Fruit fly (Drosophila melanogaster) S2 (cell line): ENCODE measurements around the gene synr.

ENCODE experiments used
- CG8478 ChIP-seq: fragments of >200 bp; optimal IDR thresholded peaks from 2 replicates; lab custom pipeline; 2018
- CTCF ChIP-seq, 2 experiments: fragments of >200 bp; optimal IDR thresholded peaks; 2 replicates each; lab custom pipeline; 2018

DNA sequence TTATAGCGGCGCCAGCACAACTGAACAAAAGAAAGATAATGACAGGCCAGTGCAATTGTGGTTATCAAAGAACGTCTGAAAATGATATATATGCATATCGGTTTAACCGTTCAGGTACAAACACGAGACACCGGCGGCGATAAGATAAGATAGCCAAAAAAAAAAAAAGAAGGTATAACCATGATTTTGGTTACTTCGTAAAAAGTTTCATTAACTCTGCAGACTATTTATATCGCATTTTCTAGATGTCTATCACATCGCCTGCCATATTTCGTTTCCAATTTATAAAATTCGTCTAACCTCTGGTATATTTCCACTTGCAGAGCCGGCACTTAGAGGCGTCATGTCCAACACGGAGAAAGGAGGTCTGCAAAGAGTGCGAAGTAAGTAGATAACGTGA is 48.9 kb upstream of the synr start:
- no peak for TF ChIP-seq CG8478 (lab: Kevin White, UChicago)
- no peak for TF ChIP-seq CTCF (optimal IDR thresholded peaks at IDR 0.05; lab: Kevin White, UChicago)
